Worm (Caenorhabditis elegans) whole organism, young adult: ENCODE data around the gene C14F11.4.

Experiments
- C06A6.2 ChIP-seq: fragments of 200-800 bp; sonication (Bioruptor generic); conservative IDR thresholded peaks from 2 replicates; pipeline ENCODE4 v1.3.6; 2022; ENCODE audit warnings: missing genetic modification characterization, missing compliant biosample characterization
- F57C9.4 ChIP-seq: sonication (generic microtip); optimal IDR thresholded peaks from 2 replicates; lab custom pipeline; 2017; ENCODE audit warnings: mild to moderate bottlenecking, missing genetic modification characterization, missing compliant biosample characterization
- Y53G8AR.9 ChIP-seq: fragments of 200-800 bp; sonication (Bioruptor generic); conservative IDR thresholded peaks from 2 replicates; pipeline ENCODE4 v1.3.6; 2022; ENCODE audit warnings: missing genetic modification reagents, missing genetic modification characterization, missing compliant biosample characterization
- Y79H2A.3 ChIP-seq: fragments of 200-800 bp; sonication (Bioruptor generic); conservative IDR thresholded peaks from 2 replicates; pipeline ENCODE4 v1.3.6; 2022; ENCODE audit warnings: missing genetic modification reagents, missing genetic modification characterization, missing compliant biosample characterization
- Y95B8A.8 ChIP-seq: fragments of 200-800 bp; sonication (Bioruptor generic); IDR thresholded peaks from 2 replicates; pipeline ENCODE4 v1.3.6; 2022; ENCODE audit warnings: missing genetic modification reagents, missing genetic modification characterization, missing compliant biosample characterization
- ama-1 ChIP-seq, 3 experiments: fragments of 150-350 bp in 1 of 3; sonication (generic microtip) in 2 of 3; optimal IDR thresholded peaks; 2 replicates each; lab custom pipeline; 2014 to 2018; ENCODE audit warnings: missing biosample characterization in 2 of 3, missing genetic modification characterization in 2 of 3, missing genetic modification reagents in 2 of 3
- aptf-3 ChIP-seq: fragments of 200-800 bp; sonication (Bioruptor generic); IDR thresholded peaks from 2 replicates; pipeline ENCODE4 v1.3.6; 2022; ENCODE audit warnings: missing genetic modification characterization, missing compliant biosample characterization
- atf-7 ChIP-seq: sonication (generic microtip); optimal IDR thresholded peaks from 2 replicates; lab custom pipeline; 2017; ENCODE audit warnings: mild to moderate bottlenecking, missing genetic modification characterization, missing compliant biosample characterization
- attf-3 ChIP-seq: fragments of 200-800 bp; sonication (Bioruptor generic); conservative IDR thresholded peaks from 2 replicates; pipeline ENCODE4 v1.3.6; 2022; ENCODE audit warnings: missing genetic modification reagents, missing genetic modification characterization, missing compliant biosample characterization
- attf-6 ChIP-seq: fragments of 200-800 bp; sonication (Bioruptor generic); IDR thresholded peaks from 2 replicates; pipeline ENCODE4 v1.3.6; 2022; ENCODE audit warnings: missing genetic modification reagents, missing genetic modification characterization, missing compliant biosample characterization
- ccch-3 ChIP-seq: fragments of 200-800 bp; sonication (Bioruptor generic); optimal IDR thresholded peaks from 2 replicates; lab custom pipeline; 2018; ENCODE audit warnings: mild to moderate bottlenecking, missing genetic modification characterization, missing compliant biosample characterization
- ceh-100 ChIP-seq: fragments of 200-800 bp; sonication (Bioruptor generic); IDR thresholded peaks from 2 replicates; pipeline ENCODE4 v1.3.6; 2022; ENCODE audit warnings: missing genetic modification reagents, missing genetic modification characterization, missing compliant biosample characterization
- ceh-27 ChIP-seq: fragments of 200-800 bp; sonication (Bioruptor generic); optimal IDR thresholded peaks from 2 replicates; lab custom pipeline; 2018; ENCODE audit warnings: mild to moderate bottlenecking, missing genetic modification characterization, moderate library complexity, missing compliant biosample characterization
- ceh-40 ChIP-seq: fragments of 200-800 bp; sonication (Bioruptor generic); IDR thresholded peaks from 2 replicates; pipeline ENCODE4 v1.3.6; 2022; ENCODE audit warnings: missing genetic modification characterization, missing compliant biosample characterization
- ceh-79 ChIP-seq: sonication (generic microtip); optimal IDR thresholded peaks from 2 replicates; lab custom pipeline; 2017; ENCODE audit warnings: mild to moderate bottlenecking, missing genetic modification characterization, missing compliant biosample characterization
- ceh-91 ChIP-seq: fragments of 200-800 bp; sonication (Bioruptor generic); IDR thresholded peaks from 2 replicates; pipeline ENCODE4 v1.3.6; 2022; ENCODE audit warnings: missing genetic modification reagents, missing genetic modification characterization, missing compliant biosample characterization
- chd-7 ChIP-seq: sonication (generic microtip); optimal IDR thresholded peaks from 2 replicates; lab custom pipeline; 2016; ENCODE audit warnings: mild to moderate bottlenecking, missing genetic modification characterization, moderate library complexity, missing compliant biosample characterization
- die-1 ChIP-seq: sonication (generic microtip); optimal IDR thresholded peaks from 2 replicates; lab custom pipeline; 2016; ENCODE audit warnings: missing genotype, mild to moderate bottlenecking, missing genetic modification characterization, missing compliant biosample characterization
- dox-1 ChIP-seq: fragments of 200-800 bp; sonication (Bioruptor generic); IDR thresholded peaks from 2 replicates; pipeline ENCODE4 v1.3.6; 2022; ENCODE audit warnings: missing genetic modification reagents, missing genetic modification characterization, missing compliant biosample characterization
- dpff-1 ChIP-seq: sonication (generic microtip); optimal IDR thresholded peaks from 2 replicates; lab custom pipeline; 2017; ENCODE audit warnings: mild to moderate bottlenecking, missing genetic modification characterization, missing compliant biosample characterization
- egl-18 ChIP-seq: fragments of 200-800 bp; sonication (Bioruptor generic); IDR thresholded peaks from 2 replicates; pipeline ENCODE4 v1.3.6; 2022; ENCODE audit warnings: missing genetic modification reagents, missing genetic modification characterization, missing compliant biosample characterization
- fkh-3 ChIP-seq: sonication (generic microtip); optimal IDR thresholded peaks from 2 replicates; lab custom pipeline; 2016; ENCODE audit warnings: mild to moderate bottlenecking, missing genetic modification characterization, missing compliant biosample characterization
- hlh-26 ChIP-seq: fragments of 200-800 bp; sonication (Bioruptor generic); conservative IDR thresholded peaks from 2 replicates; pipeline ENCODE4 v1.3.6; 2022; ENCODE audit warnings: missing genetic modification reagents, missing genetic modification characterization, missing compliant biosample characterization
- hmg-1.2 ChIP-seq: fragments of 200-800 bp; sonication (Bioruptor generic); IDR thresholded peaks from 2 replicates; pipeline ENCODE4 v1.3.6; 2022; ENCODE audit warnings: missing genetic modification reagents, missing genetic modification characterization, missing compliant biosample characterization
- hrde-1 ChIP-seq: sonication (generic microtip); optimal IDR thresholded peaks from 2 replicates; lab custom pipeline; 2016; ENCODE audit warnings: missing genetic modification characterization, mild to moderate bottlenecking, missing compliant biosample characterization, moderate library complexity, missing genotype, missing genetic modification reagents, borderline replicate concordance
- hsf-1 ChIP-seq: fragments of 200-800 bp; sonication (Bioruptor generic); IDR thresholded peaks from 2 replicates; pipeline ENCODE4 v1.3.6; 2022; ENCODE audit warnings: missing genetic modification reagents, missing genetic modification characterization, missing compliant biosample characterization
- lin-26 ChIP-seq: fragments of 200-800 bp; sonication (Bioruptor generic); IDR thresholded peaks from 2 replicates; pipeline ENCODE4 v1.3.6; 2022; ENCODE audit warnings: missing genetic modification reagents, missing genetic modification characterization, missing compliant biosample characterization
- lin-40 ChIP-seq: sonication (generic microtip); optimal IDR thresholded peaks from 2 replicates; lab custom pipeline; 2016; ENCODE audit warnings: missing genetic modification characterization, mild to moderate bottlenecking, missing compliant biosample characterization, missing genotype, missing genetic modification reagents
- lsy-27 ChIP-seq: sonication (generic microtip); optimal IDR thresholded peaks from 2 replicates; lab custom pipeline; 2017; ENCODE audit warnings: missing genetic modification characterization, mild to moderate bottlenecking, missing compliant biosample characterization, antibody characterized with exemption, missing genotype, borderline replicate concordance; ENCODE audit not compliant: insufficient read depth
- madf-10 ChIP-seq: sonication (generic microtip); optimal IDR thresholded peaks from 2 replicates; lab custom pipeline; 2016; ENCODE audit warnings: mild to moderate bottlenecking, missing genetic modification characterization, missing compliant biosample characterization
- madf-6 ChIP-seq: fragments of 200-800 bp; sonication (Bioruptor generic); IDR thresholded peaks from 2 replicates; pipeline ENCODE4 v1.3.6; 2022; ENCODE audit warnings: missing genetic modification reagents, missing genetic modification characterization, missing compliant biosample characterization
- madf-8 ChIP-seq: fragments of 200-800 bp; sonication (Bioruptor generic); conservative IDR thresholded peaks from 2 replicates; pipeline ENCODE4 v1.3.6; 2022; ENCODE audit warnings: missing genetic modification reagents, missing genetic modification characterization, missing compliant biosample characterization
- mcd-1 ChIP-seq: fragments of 200-800 bp; sonication (Bioruptor generic); IDR thresholded peaks from 2 replicates; pipeline ENCODE4 v1.3.6; 2022; ENCODE audit warnings: missing genetic modification reagents, missing genetic modification characterization, missing compliant biosample characterization
- nfya-2 ChIP-seq: fragments of 200-800 bp; sonication (Bioruptor generic); IDR thresholded peaks from 2 replicates; pipeline ENCODE4 v1.3.6; 2022; ENCODE audit warnings: missing genetic modification reagents, missing genetic modification characterization, missing compliant biosample characterization
- nhr-80 ChIP-seq: sonication (generic microtip); optimal IDR thresholded peaks from 2 replicates; lab custom pipeline; 2016; ENCODE audit warnings: missing genetic modification characterization, missing compliant biosample characterization
- sea-2 ChIP-seq: fragments of 200-800 bp; sonication (Bioruptor generic); IDR thresholded peaks from 2 replicates; pipeline ENCODE4 v1.3.6; 2022; ENCODE audit warnings: missing genetic modification characterization, missing compliant biosample characterization
- snpc-3.4 ChIP-seq: sonication (generic microtip); optimal IDR thresholded peaks from 2 replicates; lab custom pipeline; 2017; ENCODE audit warnings: missing genetic modification characterization, mild to moderate bottlenecking, missing compliant biosample characterization, antibody characterized with exemption, moderate library complexity, missing genotype, missing genetic modification reagents
- somi-1 ChIP-seq: fragments of 200-800 bp; sonication (Bioruptor generic); optimal IDR thresholded peaks from 2 replicates; lab custom pipeline; 2018; ENCODE audit warnings: mild to moderate bottlenecking, missing genetic modification characterization, missing compliant biosample characterization
- tbp1 ChIP-seq: fragments of 200-800 bp; sonication (Bioruptor generic); optimal IDR thresholded peaks from 2 replicates; lab custom pipeline; 2018; ENCODE audit warnings: mild to moderate bottlenecking, missing genetic modification characterization, missing compliant biosample characterization
- tbx-9 ChIP-seq: sonication (generic microtip); optimal IDR thresholded peaks from 2 replicates; lab custom pipeline; 2016; ENCODE audit warnings: borderline replicate concordance, missing genetic modification characterization, inconsistent platforms, missing compliant biosample characterization
- zfh-2 ChIP-seq: fragments of 200-800 bp; sonication (Bioruptor generic); conservative IDR thresholded peaks from 2 replicates; pipeline ENCODE4 v1.3.6; 2022; ENCODE audit warnings: missing genetic modification reagents, missing genetic modification characterization, missing compliant biosample characterization
- zim-3 ChIP-seq: sonication (generic microtip); optimal IDR thresholded peaks from 2 replicates; lab custom pipeline; 2017; ENCODE audit warnings: mild to moderate bottlenecking, missing genetic modification characterization, moderate library complexity, missing compliant biosample characterization
- ztf-3 ChIP-seq: fragments of 200-800 bp; sonication (Bioruptor generic); optimal IDR thresholded peaks from 2 replicates; lab custom pipeline; 2018; ENCODE audit warnings: mild to moderate bottlenecking, missing genetic modification characterization, missing compliant biosample characterization

C14F11.4 gene

ce11 chrX:6255561-6255960 lies 22.7 kb upstream of the C14F11.4 start (continued):
- TF ChIP-seq zfh-2 (peak; percentile 44; the same call in 1 of the 2 replicates), atf-7 (peak; percentile 94), aptf-3 (no peak), F57C9.4 (tag; lab: Kevin White, UChicago) (no peak), ceh-91 (GFP tag; lab: Robert Waterston, UW) (no peak), sea-2 (peak; percentile 51; the same call in 1 of the 2 replicates), lsy-27 (no peak), hmg-1.2 (GFP tag; lab: Robert Waterston, UW) (no peak)

DNA sequence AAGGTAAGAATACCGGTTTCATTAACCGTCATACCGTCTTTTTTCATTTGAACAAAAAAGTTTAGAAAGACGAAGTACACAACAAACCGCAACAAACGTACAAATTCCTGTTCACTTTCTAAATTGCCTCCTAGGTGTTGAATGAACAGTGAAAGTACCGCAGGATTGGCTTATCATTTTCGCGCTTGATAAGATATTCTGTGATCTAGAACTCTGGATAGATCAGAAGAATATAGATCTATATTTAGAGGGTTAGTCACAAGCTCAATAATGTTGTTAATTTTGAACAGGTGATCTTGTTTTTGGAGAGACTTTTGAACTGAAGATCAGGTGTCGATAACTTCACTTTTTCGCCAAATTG lies 21.8 kb upstream of the C14F11.4 start:
- no peak for TF ChIP-seq attf-3 (GFP tag; lab: Robert Waterston, UW)
- TF ChIP-seq hsf-1 (GFP tag; lab: Robert Waterston, UW): no peak
- TF ChIP-seq lin-26: no peak
- no peak for TF ChIP-seq Y53G8AR.9 (GFP tag; lab: Robert Waterston, UW)
- TF ChIP-seq snpc-3.4 (tag; lab: Kevin White, UChicago): no peak
- TF ChIP-seq tbp1: no peak
- TF ChIP-seq chd-7 (tag; lab: Kevin White, UChicago): no peak
- no peak for TF ChIP-seq attf-6 (GFP tag; lab: Robert Waterston, UW)
- TF ChIP-seq somi-1: no peak
- no peak for TF ChIP-seq die-1 (tag; lab: Kevin White, UChicago)
- TF ChIP-seq zfh-2: no peak
- TF ChIP-seq mcd-1 (GFP tag; lab: Robert Waterston, UW): no peak
- TF ChIP-seq, all 124 proteins: peak for 0

DNA sequence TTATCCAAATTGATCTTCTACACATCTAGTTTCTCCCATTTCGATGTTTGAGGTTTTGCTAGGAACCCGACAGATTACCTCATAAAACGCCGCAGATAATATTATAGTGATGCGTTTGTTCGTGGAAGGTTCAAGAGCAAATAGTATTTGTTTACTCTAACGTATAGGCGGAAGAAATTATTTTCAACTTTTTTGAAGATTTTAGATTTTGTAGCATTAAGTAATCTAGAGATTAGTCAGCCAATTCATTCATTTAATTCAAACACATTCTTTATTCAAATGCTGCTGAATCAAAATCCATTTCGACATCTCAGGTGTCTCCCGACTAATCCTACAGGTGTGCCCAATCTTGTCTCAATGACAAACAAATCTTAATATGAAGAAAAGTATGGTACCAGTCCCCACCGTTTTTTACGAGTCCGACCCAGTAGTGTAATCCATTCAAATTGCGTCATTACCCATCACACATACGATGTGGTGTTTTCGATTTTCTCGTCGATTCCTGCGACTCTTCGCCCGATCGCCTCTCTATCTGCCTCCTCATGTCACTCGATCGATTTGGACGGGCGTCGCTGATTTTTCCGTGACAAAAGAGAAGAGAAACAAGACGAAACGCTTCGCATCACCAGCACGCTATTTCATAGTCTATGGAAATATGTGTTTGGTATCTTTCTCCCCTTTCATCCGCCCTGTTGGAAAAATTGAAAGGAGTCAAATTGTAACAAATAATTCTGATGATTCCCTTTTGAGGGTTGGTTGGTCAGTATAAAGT lies 21.2 kb upstream of the C14F11.4 start:
- TF ChIP-seq ztf-3 (GFP tag; lab: Kevin White, UChicago): peak; percentile 55
- no peak for TF ChIP-seq dpff-1 (tag; lab: Kevin White, UChicago)
- peak; percentile 50; the same call in 1 of the 2 replicates for TF ChIP-seq attf-6 (GFP tag; lab: Robert Waterston, UW)
- peak; percentile 36 for TF ChIP-seq lin-40
- peak; percentile 46; the same call in 1 of the 2 replicates for TF ChIP-seq Y79H2A.3 (GFP tag; lab: Robert Waterston, UW)
- TF ChIP-seq hmg-1.2 (GFP tag; lab: Robert Waterston, UW): peak; percentile 19
- TF ChIP-seq tbp1: peak; percentile 26
- 0 out of 2 replicates have a peak, but pooled peaks have one; percentile 31 for TF ChIP-seq nfya-2 (GFP tag; lab: Robert Waterston, UW)
- TF ChIP-seq dox-1 (GFP tag; lab: Robert Waterston, UW): peak; percentile 11; the same call in 1 of the 2 replicates
- TF ChIP-seq egl-18: no peak
- peak; percentile 18 for TF ChIP-seq ceh-79
- TF ChIP-seq fkh-3 (tag; lab: Kevin White, UChicago): peak; percentile 9
- peak; percentile 42; the same call in 1 of the 2 replicates for TF ChIP-seq madf-6 (GFP tag; lab: Robert Waterston, UW)
- TF ChIP-seq zim-3: peak; percentile 10
- no peak for TF ChIP-seq hlh-26 (GFP tag; lab: Robert Waterston, UW)
- peak; percentile 26 for TF ChIP-seq chd-7 (tag; lab: Kevin White, UChicago)
- peak; percentile 29; the same call in 1 of the 2 replicates for TF ChIP-seq aptf-3
- peak; percentile 61 for TF ChIP-seq nhr-80 (tag; lab: Kevin White, UChicago)
- peak; percentile 22 for TF ChIP-seq ccch-3 (GFP tag; lab: Kevin White, UChicago)
- TF ChIP-seq ceh-27 (GFP tag; lab: Kevin White, UChicago): no peak
- peak; percentile 53; the same call in 1 of the 2 replicates for TF ChIP-seq ceh-40 (GFP tag; lab: Robert Waterston, UW)
- peak; percentile 47 for TF ChIP-seq C06A6.2 (GFP tag; lab: Robert Waterston, UW)
- TF ChIP-seq Y95B8A.8 (GFP tag; lab: Robert Waterston, UW): peak; percentile 87
- peak; percentile 52 for TF ChIP-seq atf-7
- no peak for TF ChIP-seq madf-10
- peak; percentile 94 for TF ChIP-seq ama-1 (optimal IDR thresholded peaks at IDR 0.05; lab: Kevin White, UChicago)
- TF ChIP-seq ama-1 (GFP tag; optimal IDR thresholded peaks at IDR 0.05; lab: Kevin White, UChicago): no peak
- no peak for TF ChIP-seq ceh-100 (GFP tag; lab: Robert Waterston, UW)
- TF ChIP-seq F57C9.4 (tag; lab: Kevin White, UChicago): peak; percentile 32
- TF ChIP-seq madf-8: no peak
- no peak for TF ChIP-seq hrde-1 (tag; lab: Kevin White, UChicago)
- no peak for TF ChIP-seq tbx-9
